Worm (Caenorhabditis elegans): Measurements from ENCODE around the gene lec-9.
"Not testable (repeated sequence)": the region's sequence is repeated elsewhere in the genome, so short reads cannot be mapped to it uniquely, and the experiment has no call there.

- not testable (repeated sequence) for TF ChIP-seq nhr-120 (GFP tag; IDR thresholded peaks at IDR 0.05); F49E8.2 (tag; optimal IDR thresholded peaks at IDR 0.05; ENCODE audit: insufficient read depth); F10E7.11 (tag; optimal IDR thresholded peaks at IDR 0.05); lag-1 (GFP tag; IDR thresholded peaks at IDR 0.05); ceh-40 (GFP tag; IDR thresholded peaks at IDR 0.05); ceh-58 (GFP tag; IDR thresholded peaks at IDR 0.05); sea-2 (GFP tag; IDR thresholded peaks at IDR 0.05); tbx-9 (tag; optimal IDR thresholded peaks at IDR 0.05; ENCODE audit: borderline replicate concordance); ama-1 (optimal IDR thresholded peaks at IDR 0.05); ama-1 (GFP tag; optimal IDR thresholded peaks at IDR 0.05); him-1 (tag; optimal IDR thresholded peaks at IDR 0.05); snpc-4 (GFP tag; optimal IDR thresholded peaks at IDR 0.05); snpc-4 (tag; optimal IDR thresholded peaks at IDR 0.05); F52B5.7 (tag; optimal IDR thresholded peaks at IDR 0.05); lir-1 (GFP tag; conservative IDR thresholded peaks at IDR 0.05); B0035.1 (tag; optimal IDR thresholded peaks at IDR 0.05)
These were observed 21.3 kb upstream of the lec-9 start, which contains the start of gene F39B3.3 for ce11 chrX:17579011-17579410.
